Fruit fly (Drosophila melanogaster) whole organism, wandering third instar larva: ENCODE measurements around the gene CG4382.

Experiments used
- CG32264 ChIP-seq: fragments of 200-800 bp; sonication (Bioruptor generic); optimal IDR thresholded peaks from 2 replicates; lab custom pipeline; 2016; ENCODE audit warnings: missing biosample characterization, missing genetic modification characterization
- Dfd ChIP-seq: fragments of >200 bp; optimal IDR thresholded peaks from 2 replicates; lab custom pipeline; 2017; ENCODE audit warnings: missing biosample characterization, missing genetic modification characterization
- Hr83 ChIP-seq: fragments of 200-300 bp; sonication (Bioruptor generic); optimal IDR thresholded peaks from 2 replicates; lab custom pipeline; 2016; ENCODE audit warnings: missing biosample characterization, mild to moderate bottlenecking, missing genetic modification characterization, moderate library complexity; ENCODE audit not compliant: poor library complexity, severe bottlenecking
- Sp1 ChIP-seq: fragments of 200-800 bp; sonication (Bioruptor generic); optimal IDR thresholded peaks from 3 replicates; lab custom pipeline; 2019; ENCODE audit warnings: missing biosample characterization, mild to moderate bottlenecking, missing genetic modification characterization, moderate library complexity
- dmrt93B ChIP-seq: fragments of 200-800 bp; sonication (Bioruptor generic); optimal IDR thresholded peaks from 2 replicates; lab custom pipeline; 2018; ENCODE audit warnings: missing biosample characterization, mild to moderate bottlenecking, missing genetic modification characterization
- lola ChIP-seq: fragments of >200 bp; optimal IDR thresholded peaks from 2 replicates; lab custom pipeline; 2017; ENCODE audit warnings: missing biosample characterization, missing genetic modification characterization
- pan ChIP-seq: fragments of >200 bp; optimal IDR thresholded peaks from 2 replicates; lab custom pipeline; 2017
- psq ChIP-seq: fragments of 200-800 bp; sonication (Bioruptor generic); optimal IDR thresholded peaks from 3 replicates; lab custom pipeline; 2017; ENCODE audit warnings: missing biosample characterization, mild to moderate bottlenecking, missing genetic modification characterization, moderate library complexity
- usp ChIP-seq: fragments of >200 bp; optimal IDR thresholded peaks from 2 replicates; lab custom pipeline; 2017; ENCODE audit warnings: missing biosample characterization, missing genetic modification characterization
- woc ChIP-seq: sonication (Bioruptor generic); optimal IDR thresholded peaks from 2 replicates; lab custom pipeline; 2016; ENCODE audit warnings: missing biosample characterization, mild to moderate bottlenecking, missing genetic modification characterization

DNA sequence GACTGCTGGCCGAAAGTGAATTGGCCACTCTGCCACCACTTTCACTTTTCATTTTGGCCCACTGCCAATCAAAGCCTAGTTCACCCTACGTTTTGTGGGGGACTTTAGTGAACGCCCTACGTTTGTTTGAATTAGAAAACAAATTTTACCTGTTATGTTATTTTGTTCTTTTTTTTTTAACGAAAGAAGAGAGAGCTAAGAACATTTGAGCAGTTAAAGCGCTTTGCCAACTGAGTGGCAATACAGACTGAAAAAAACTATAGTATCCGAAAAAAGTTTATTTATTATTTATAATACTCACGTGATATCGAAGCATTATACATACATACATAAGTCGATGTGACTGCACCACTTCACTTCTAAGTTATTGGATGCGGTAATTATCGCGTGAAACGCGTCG is 17.2 kb upstream of the CG4382 start:
- TF ChIP-seq usp (GFP tag; lab: Kevin White, UChicago) (no peak), pan (no peak), Sp1 (no peak), lola (GFP tag; lab: Kevin White, UChicago) (no peak), CG32264 (GFP tag; lab: Kevin White, UChicago) (no peak), woc (GFP tag; lab: Kevin White, UChicago) (no peak), psq (GFP tag; lab: Kevin White, UChicago) (no peak), Hr83 (GFP tag; lab: Kevin White, UChicago) (no peak), Dfd (no peak), dmrt93B (GFP tag; lab: Kevin White, UChicago) (no peak)
